Worm (Caenorhabditis elegans): ENCODE data around the gene str-20.

Gene str-20

DNA sequence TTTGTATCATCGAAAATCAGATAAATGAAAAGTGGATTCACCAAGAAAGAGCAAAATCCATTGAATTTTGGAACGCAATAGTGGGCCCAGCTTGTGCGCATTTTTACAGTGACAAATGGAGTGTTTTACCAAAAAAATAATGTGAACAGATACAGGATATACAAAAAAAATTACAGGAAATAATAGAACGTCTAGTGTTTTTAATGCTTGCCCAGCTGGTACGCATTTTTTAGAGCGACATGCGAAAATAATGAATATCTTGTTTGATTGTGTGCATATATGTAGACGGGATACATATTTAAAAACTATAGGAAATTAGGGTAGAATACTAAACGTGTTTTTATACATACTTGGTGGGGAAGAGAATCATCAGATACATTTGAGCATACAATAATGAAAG lies 20.1 kb upstream of the str-20 start, which contains the start of gene srj-25:
Gene srj-25, minus strand, starts transcription at position 101 of the 400 bp plus-strand sequence.
- TF ChIP-seq Y55F3AM.14 (GFP tag; optimal IDR thresholded peaks at IDR 0.05) (no peak), lin-13 (GFP tag; optimal IDR thresholded peaks at IDR 0.05) (no peak), ceh-82 (tag; optimal IDR thresholded peaks at IDR 0.05) (no peak), C34F6.9 (tag; optimal IDR thresholded peaks at IDR 0.05) (no peak), mbf-1 (tag; optimal IDR thresholded peaks at IDR 0.05) (no peak), nhr-237 (tag; optimal IDR thresholded peaks at IDR 0.05) (no peak), crh-2 (tag; optimal IDR thresholded peaks at IDR 0.05) (no peak), nhr-11 (tag; optimal IDR thresholded peaks at IDR 0.05) (no peak), F13H6.1 (tag; optimal IDR thresholded peaks at IDR 0.05) (no peak), elt-3 (tag; optimal IDR thresholded peaks at IDR 0.05) (no peak), ceh-16 (tag; optimal IDR thresholded peaks at IDR 0.05) (no peak), peb-1 (tag; optimal IDR thresholded peaks at IDR 0.05) (no peak), skn-1 (tag; optimal IDR thresholded peaks at IDR 0.05) (no peak), ama-1 (optimal IDR thresholded peaks at IDR 0.05) (no peak), ZK546.5 (tag; optimal IDR thresholded peaks at IDR 0.05) (no peak), nhr-25 (tag; optimal IDR thresholded peaks at IDR 0.05) (no peak), ztf-1 (GFP tag; conservative IDR thresholded peaks at IDR 0.05) (no peak), lin-39 (tag; optimal IDR thresholded peaks at IDR 0.05) (no peak)

DNA sequence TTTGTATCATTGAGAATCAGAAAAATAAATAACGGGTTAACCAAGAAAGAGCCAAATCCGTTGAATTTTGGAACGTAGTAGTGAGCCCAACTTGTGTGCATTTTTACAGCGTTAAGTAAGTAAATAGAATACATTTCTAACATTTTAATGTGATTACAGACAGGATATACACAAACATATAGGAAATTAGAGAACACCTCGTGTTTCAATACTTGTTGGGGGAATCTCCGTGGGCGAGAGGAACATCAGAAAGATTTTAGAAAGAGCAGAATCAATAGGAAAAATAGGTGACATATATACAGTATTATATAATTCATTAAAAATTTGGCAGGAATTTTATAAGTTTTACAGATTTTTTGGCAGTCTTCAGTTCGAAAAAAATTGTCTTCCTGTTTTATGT lies 17.5 kb upstream of the str-20 start, which contains the start of gene srj-24:
Gene srj-24, minus strand, starts transcription at position 101 of the 400 bp plus-strand sequence.
- TF ChIP-seq sma-3 (GFP tag; optimal IDR thresholded peaks at IDR 0.05) (no peak), C34F6.9 (tag; optimal IDR thresholded peaks at IDR 0.05) (no peak), elt-3 (tag; optimal IDR thresholded peaks at IDR 0.05) (no peak), ztf-1 (GFP tag; conservative IDR thresholded peaks at IDR 0.05) (no peak), Y55F3AM.14 (GFP tag; optimal IDR thresholded peaks at IDR 0.05) (no peak), nhr-237 (tag; optimal IDR thresholded peaks at IDR 0.05) (no peak)

DNA sequence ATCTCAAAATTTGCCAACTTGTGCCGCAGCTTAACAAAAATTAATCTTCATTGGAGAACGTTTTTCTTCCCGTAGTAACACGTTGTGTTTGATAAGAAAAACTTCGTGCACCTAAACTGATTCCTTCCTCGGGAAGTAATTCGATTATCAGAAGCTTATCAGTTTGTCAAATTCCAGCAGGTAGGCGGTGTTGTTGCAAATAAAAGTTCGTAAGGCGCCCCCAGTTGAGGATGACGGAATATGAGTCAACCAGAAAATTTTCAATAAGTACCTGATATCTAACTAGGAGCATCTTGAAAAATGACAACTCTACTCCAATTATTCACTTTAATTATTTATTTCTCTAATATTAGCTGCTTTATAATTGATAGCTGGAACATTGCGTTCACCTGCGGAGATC lies 14.4 kb upstream of the str-20 start, which contains the start of gene C05E4.7:
Gene C05E4.7, plus strand, starts transcription at position 301 of the 400 bp plus-strand sequence.
- TF ChIP-seq zag-1 (tag; optimal IDR thresholded peaks at IDR 0.05) (no peak), R02D3.7 (tag; optimal IDR thresholded peaks at IDR 0.05) (no peak), ZK546.5 (tag; optimal IDR thresholded peaks at IDR 0.05) (no peak), mbf-1 (tag; optimal IDR thresholded peaks at IDR 0.05) (no peak), lsy-2 (tag; optimal IDR thresholded peaks at IDR 0.05) (no peak), fos-1 (tag; optimal IDR thresholded peaks at IDR 0.05) (no peak), elt-1 (tag; optimal IDR thresholded peaks at IDR 0.05) (no peak), mab-5 (tag; optimal IDR thresholded peaks at IDR 0.05) (no peak), nhr-23 (tag; optimal IDR thresholded peaks at IDR 0.05) (no peak), peb-1 (tag; optimal IDR thresholded peaks at IDR 0.05) (no peak), alr-1 (tag; optimal IDR thresholded peaks at IDR 0.05) (no peak), unc-39 (tag; optimal IDR thresholded peaks at IDR 0.05) (no peak), ztf-1 (GFP tag; conservative IDR thresholded peaks at IDR 0.05) (no peak), nhr-237 (tag; optimal IDR thresholded peaks at IDR 0.05) (no peak)

DNA sequence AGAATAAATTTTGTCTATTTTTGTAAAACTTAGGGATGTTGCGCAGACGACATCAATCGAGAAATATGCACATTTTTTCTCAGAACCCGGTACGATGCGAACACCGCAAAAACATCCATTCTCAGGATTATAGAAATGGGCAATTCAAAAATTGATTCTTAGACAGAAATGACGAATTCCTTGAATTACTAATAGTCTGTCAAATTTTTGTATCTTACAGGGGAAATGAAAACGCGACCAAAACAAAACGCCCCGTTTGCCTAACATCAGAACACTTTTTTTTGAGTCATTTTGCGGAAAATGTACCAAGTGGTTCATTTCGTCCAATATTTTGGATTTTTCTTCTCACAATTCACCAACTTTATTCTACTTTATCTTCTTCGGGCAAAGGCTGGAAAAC lies 12.9 kb upstream of the str-20 start, which contains the start of gene str-134:
Gene str-134, plus strand, starts transcription at position 301 of the 400 bp plus-strand sequence.
- no peak for TF ChIP-seq elt-3 (tag; optimal IDR thresholded peaks at IDR 0.05)
- no peak for TF ChIP-seq unc-39 (tag; optimal IDR thresholded peaks at IDR 0.05)
- no peak for TF ChIP-seq ama-1 (optimal IDR thresholded peaks at IDR 0.05)
- no peak for TF ChIP-seq nhr-237 (tag; optimal IDR thresholded peaks at IDR 0.05)
- no peak for TF ChIP-seq gmeb-1 (tag; optimal IDR thresholded peaks at IDR 0.05)
- TF ChIP-seq mab-5 (tag; optimal IDR thresholded peaks at IDR 0.05), result no peak
- no peak for TF ChIP-seq mbf-1 (tag; optimal IDR thresholded peaks at IDR 0.05)
- no peak for TF ChIP-seq alr-1 (tag; optimal IDR thresholded peaks at IDR 0.05)
- TF ChIP-seq unc-55 (GFP tag; optimal IDR thresholded peaks at IDR 0.05), result no peak
- TF ChIP-seq blmp-1 (tag; optimal IDR thresholded peaks at IDR 0.05; ENCODE audit: insufficient read depth), result no peak
- TF ChIP-seq nhr-10 (tag; optimal IDR thresholded peaks at IDR 0.05), result no peak
- no peak for TF ChIP-seq crh-2 (tag; optimal IDR thresholded peaks at IDR 0.05)
- TF ChIP-seq lsy-2 (tag; optimal IDR thresholded peaks at IDR 0.05), result no peak
- no peak for TF ChIP-seq nhr-21 (tag; optimal IDR thresholded peaks at IDR 0.05)
- TF ChIP-seq dmd-4 (tag; optimal IDR thresholded peaks at IDR 0.05), result no peak
- TF ChIP-seq snpc-4 (tag; optimal IDR thresholded peaks at IDR 0.05), result no peak
- no peak for TF ChIP-seq nhr-129 (tag; optimal IDR thresholded peaks at IDR 0.05)
- no peak for TF ChIP-seq R02D3.7 (tag; optimal IDR thresholded peaks at IDR 0.05)

Data from whole organism, L2 larva.